Fruit fly (Drosophila melanogaster) whole organism, pupa: Measurements from ENCODE around the gene CG42835.

ENCODE experiments used
- CG10348 ChIP-seq: fragments of 200-800 bp; sonication (Bioruptor generic); IDR thresholded peaks from 2 replicates; pipeline ENCODE4 v1.3.6; 2022; ENCODE audit warnings: missing biosample characterization, missing genetic modification characterization
- CG12605 ChIP-seq: fragments of 200-800 bp; sonication (Bioruptor generic); IDR thresholded peaks from 2 replicates; pipeline ENCODE4 v1.3.6; 2022; ENCODE audit warnings: missing biosample characterization, missing genetic modification characterization
- CG13204 ChIP-seq: fragments of 200-800 bp; sonication (Bioruptor generic); optimal IDR thresholded peaks from 2 replicates; lab custom pipeline; 2018; ENCODE audit warnings: missing biosample characterization, mild to moderate bottlenecking, missing genetic modification characterization, moderate library complexity
- CG14655 ChIP-seq: fragments of 200-800 bp; sonication (Bioruptor generic); optimal IDR thresholded peaks from 3 replicates; lab custom pipeline; 2017; ENCODE audit warnings: mild to moderate bottlenecking, missing biosample characterization, missing genetic modification reagents, missing genetic modification characterization
- CG15710 ChIP-seq: fragments of 200-800 bp; sonication (Bioruptor generic); optimal IDR thresholded peaks from 2 replicates; lab custom pipeline; 2018; ENCODE audit warnings: missing biosample characterization, mild to moderate bottlenecking, missing genetic modification characterization, moderate library complexity
- CG17806 ChIP-seq: fragments of 200-800 bp; sonication (Bioruptor generic); optimal IDR thresholded peaks from 2 replicates; lab custom pipeline; 2018; ENCODE audit warnings: missing biosample characterization, mild to moderate bottlenecking, missing genetic modification characterization, moderate library complexity
- CG32121 ChIP-seq: fragments of 200-800 bp; sonication (Bioruptor generic); IDR thresholded peaks from 2 replicates; pipeline ENCODE4 v1.3.6; 2022; ENCODE audit warnings: missing biosample characterization, missing genetic modification characterization
- CG34367 ChIP-seq: fragments of 200-800 bp; sonication (Bioruptor generic); optimal IDR thresholded peaks from 2 replicates; lab custom pipeline; 2018; ENCODE audit warnings: missing biosample characterization, mild to moderate bottlenecking, missing genetic modification characterization
- CG4496 ChIP-seq: fragments of 200-800 bp; sonication (Bioruptor generic); IDR thresholded peaks from 3 replicates; pipeline ENCODE4 v1.3.6; 2022; ENCODE audit warnings: missing biosample characterization, missing genetic modification characterization
- CG8159 ChIP-seq: fragments of 200-800 bp; sonication (Bioruptor generic); optimal IDR thresholded peaks from 3 replicates; lab custom pipeline; 2018; ENCODE audit warnings: missing biosample characterization, mild to moderate bottlenecking, missing genetic modification characterization, moderate library complexity
- CG8301 ChIP-seq: fragments of 200-800 bp; sonication (Bioruptor generic); optimal IDR thresholded peaks from 2 replicates; lab custom pipeline; 2018; ENCODE audit warnings: missing biosample characterization, mild to moderate bottlenecking, missing genetic modification characterization
- CG9948 ChIP-seq: fragments of 200-800 bp; sonication (Bioruptor generic); optimal IDR thresholded peaks from 2 replicates; lab custom pipeline; 2018; ENCODE audit warnings: missing biosample characterization, mild to moderate bottlenecking, missing genetic modification characterization, moderate library complexity
- D1 ChIP-seq: fragments of 200-800 bp; sonication (Bioruptor generic); optimal IDR thresholded peaks from 2 replicates; lab custom pipeline; 2018; ENCODE audit warnings: missing biosample characterization, mild to moderate bottlenecking, missing genetic modification characterization, moderate library complexity
- EcR ChIP-seq: fragments of 200-800 bp; sonication (Bioruptor generic); optimal IDR thresholded peaks from 3 replicates; lab custom pipeline; 2019; ENCODE audit warnings: missing biosample characterization, missing genetic modification characterization, mild to moderate bottlenecking, moderate library complexity, missing genetic modification reagents
- Ets98B ChIP-seq: fragments of 200-800 bp; sonication (Bioruptor generic); IDR thresholded peaks from 2 replicates; pipeline ENCODE4 v1.3.6; 2022; ENCODE audit warnings: missing biosample characterization, missing genetic modification characterization
- Pif1A ChIP-seq: fragments of 200-800 bp; sonication (Bioruptor generic); optimal IDR thresholded peaks from 3 replicates; lab custom pipeline; 2016; ENCODE audit warnings: missing biosample characterization, missing genetic modification characterization
- Pif1B ChIP-seq: fragments of 200-800 bp; sonication (Bioruptor generic); optimal IDR thresholded peaks from 3 replicates; lab custom pipeline; 2016; ENCODE audit warnings: missing biosample characterization, missing genetic modification characterization
- Snoo ChIP-seq: fragments of 200-800 bp; sonication (Bioruptor generic); optimal IDR thresholded peaks from 3 replicates; lab custom pipeline; 2017; ENCODE audit warnings: missing biosample characterization, mild to moderate bottlenecking, missing genetic modification characterization, inconsistent platforms
- fd96Ca ChIP-seq: fragments of 200-800 bp; sonication (Bioruptor generic); IDR thresholded peaks from 3 replicates; pipeline ENCODE4 v1.3.6; 2022; ENCODE audit warnings: missing biosample characterization, missing genetic modification characterization
- gl ChIP-seq: fragments of 200-800 bp; sonication (Bioruptor generic); optimal IDR thresholded peaks from 2 replicates; lab custom pipeline; 2018; ENCODE audit warnings: missing biosample characterization, mild to moderate bottlenecking, missing genetic modification characterization
- rn ChIP-seq: fragments of 200-800 bp; sonication (Bioruptor generic); IDR thresholded peaks from 2 replicates; pipeline ENCODE4 v1.3.6; 2022; ENCODE audit warnings: missing biosample characterization, missing genetic modification characterization

Gene CG42835

dm6 chr3R:17413601-17414000, 6.8 kb upstream of the CG42835 start, which contains the start of gene CG42822:
CG42822 (plus strand) TSS chr3R:17413901.
- TF ChIP-seq fd96Ca: no peak
- no peak for TF ChIP-seq CG4496 (GFP tag; lab: Robert Waterston, UW)
- no peak for TF ChIP-seq CG12605 (GFP tag; lab: Robert Waterston, UW)
- TF ChIP-seq CG10348 (GFP tag; lab: Robert Waterston, UW): no peak
- no peak for TF ChIP-seq Snoo (tag; lab: Kevin White, UChicago)
- TF ChIP-seq Pif1A (GFP tag; lab: Kevin White, UChicago): no peak
- TF ChIP-seq Pif1B (GFP tag; lab: Kevin White, UChicago): no peak
- no peak for TF ChIP-seq Ets98B (GFP tag; lab: Robert Waterston, UW)
- TF ChIP-seq CG15710 (tag; lab: Kevin White, UChicago): no peak
- no peak for TF ChIP-seq CG32121 (GFP tag; lab: Robert Waterston, UW)
- no peak for TF ChIP-seq EcR (GFP tag; lab: Kevin White, UChicago)
- TF ChIP-seq rn (GFP tag; lab: Robert Waterston, UW): no peak
- no peak for TF ChIP-seq CG13204
- no peak for TF ChIP-seq CG9948 (tag; lab: Kevin White, UChicago)
- no peak for TF ChIP-seq CG8301 (tag; lab: Kevin White, UChicago)
- TF ChIP-seq, all 21 proteins: peak for 0

- TF ChIP-seq CG4496 (GFP tag; lab: Robert Waterston, UW) (no peak), CG32121 (GFP tag; lab: Robert Waterston, UW) (no peak), D1 (no peak), CG12605 (GFP tag; lab: Robert Waterston, UW) (no peak), CG9948 (tag; lab: Kevin White, UChicago) (no peak)
- TF ChIP-seq, all 21 proteins: peak for 0
These were observed 5.0 kb upstream of the CG42835 start, which contains the start of gene CG5866 for dm6 chr3R:17415439-17415838. CG5866 (plus strand) TSS chr3R:17415739.

DNA sequence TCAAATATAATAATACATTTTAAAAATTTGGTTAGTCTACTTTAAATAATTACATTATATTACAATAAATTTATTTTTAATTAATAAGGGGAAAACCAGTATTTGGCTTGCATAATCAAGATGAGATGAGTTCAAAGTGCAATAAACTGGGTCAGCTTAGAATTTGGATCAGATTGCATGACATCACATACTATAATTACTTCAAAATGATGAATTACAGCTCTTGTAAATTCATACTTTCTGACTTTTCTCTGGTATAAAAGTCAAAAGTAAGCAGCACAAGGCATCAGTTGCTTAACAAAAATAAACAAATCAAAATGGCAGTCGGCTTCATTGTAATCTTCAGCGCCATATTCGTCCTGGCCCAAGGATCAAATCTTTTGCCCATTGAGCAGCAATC, 3.3 kb upstream of the CG42835 start, which contains the start of gene CG33333:
TSS of gene CG33333 (plus strand) at position 301 of the 400 bp plus-strand sequence.
- no peak for TF ChIP-seq CG32121 (GFP tag; lab: Robert Waterston, UW)
- TF ChIP-seq CG13204: no peak
- no peak for TF ChIP-seq rn (GFP tag; lab: Robert Waterston, UW)

dm6 chr3R:17418459-17418858, 2.0 kb upstream of the CG42835 start, which contains the start of gene CG42834:
CG42834 (plus strand) TSS chr3R:17418759.
- no peak for TF ChIP-seq CG9948 (tag; lab: Kevin White, UChicago)
- no peak for TF ChIP-seq rn (GFP tag; lab: Robert Waterston, UW)
- no peak for TF ChIP-seq Pif1B (GFP tag; lab: Kevin White, UChicago)
- TF ChIP-seq CG17806 (tag; lab: Kevin White, UChicago): no peak
- TF ChIP-seq CG15710 (tag; lab: Kevin White, UChicago): no peak
- TF ChIP-seq EcR (GFP tag; lab: Kevin White, UChicago): no peak
- TF ChIP-seq CG13204: no peak
- TF ChIP-seq, all 21 proteins: peak for 0

dm6 chr3R:17422102-17422501, 1.7 kb downstream of the CG42835 start, which contains the start of gene CG14332:
CG14332 (minus strand) TSS chr3R:17422202.
- TF ChIP-seq CG12605 (GFP tag; lab: Robert Waterston, UW) (no peak), Snoo (tag; lab: Kevin White, UChicago) (no peak), CG8301 (tag; lab: Kevin White, UChicago) (no peak), CG8159 (no peak), CG9948 (tag; lab: Kevin White, UChicago) (no peak)

dm6 chr3R:17425417-17425915, 5.0 kb downstream of the CG42835 start, which contains the start of gene cysu:
cysu (plus strand) TSS chr3R:17425768.
- TF ChIP-seq CG13204 (no peak), CG12605 (GFP tag; lab: Robert Waterston, UW) (no peak), CG4496 (GFP tag; lab: Robert Waterston, UW) (no peak), CG15710 (tag; lab: Kevin White, UChicago) (no peak), Pif1B (GFP tag; lab: Kevin White, UChicago) (no peak)

- TF ChIP-seq CG32121 (GFP tag; lab: Robert Waterston, UW) (no peak), CG10348 (GFP tag; lab: Robert Waterston, UW) (no peak), CG14655 (GFP tag; lab: Kevin White, UChicago) (no peak), CG9948 (tag; lab: Kevin White, UChicago) (no peak), EcR (GFP tag; lab: Kevin White, UChicago) (no peak), Snoo (tag; lab: Kevin White, UChicago) (no peak), D1 (no peak), CG4496 (GFP tag; lab: Robert Waterston, UW) (no peak), gl (tag; lab: Kevin White, UChicago) (no peak), CG34367 (tag; lab: Kevin White, UChicago) (no peak), CG8159 (no peak), Ets98B (GFP tag; lab: Robert Waterston, UW) (no peak), CG13204 (no peak), fd96Ca (no peak), rn (GFP tag; lab: Robert Waterston, UW) (no peak), Pif1A (GFP tag; lab: Kevin White, UChicago) (no peak), Pif1B (GFP tag; lab: Kevin White, UChicago) (no peak), CG8301 (tag; lab: Kevin White, UChicago) (no peak), CG15710 (tag; lab: Kevin White, UChicago) (no peak)
These were observed 5.8 kb downstream of the CG42835 start for dm6 chr3R:17426265-17426664.
